Worm (Caenorhabditis elegans) whole organism, young adult: ENCODE data around the gene ttr-22.

ENCODE experiments used
- B0261.1 ChIP-seq: sonication (generic microtip); optimal IDR thresholded peaks from 2 replicates; lab custom pipeline; 2016; ENCODE audit warnings: mild to moderate bottlenecking, missing genetic modification characterization, moderate library complexity, missing compliant biosample characterization
- C06A6.2 ChIP-seq: fragments of 200-800 bp; sonication (Bioruptor generic); conservative IDR thresholded peaks from 2 replicates; pipeline ENCODE4 v1.3.6; 2022; ENCODE audit warnings: missing genetic modification characterization, missing compliant biosample characterization
- C17E4.6 ChIP-seq: fragments of 200-800 bp; sonication (Bioruptor generic); IDR thresholded peaks from 2 replicates; pipeline ENCODE4 v1.3.6; 2022; ENCODE audit warnings: missing genetic modification reagents, missing genetic modification characterization, missing compliant biosample characterization
- F23B12.7 ChIP-seq: sonication (generic microtip); optimal IDR thresholded peaks from 2 replicates; lab custom pipeline; 2017; ENCODE audit warnings: missing genetic modification characterization, mild to moderate bottlenecking, missing compliant biosample characterization, antibody characterized with exemption, moderate library complexity; ENCODE audit not compliant: insufficient read depth
- F57C9.4 ChIP-seq: sonication (generic microtip); optimal IDR thresholded peaks from 2 replicates; lab custom pipeline; 2017; ENCODE audit warnings: mild to moderate bottlenecking, missing genetic modification characterization, missing compliant biosample characterization
- K12H6.12 ChIP-seq: fragments of 200-800 bp; sonication (Bioruptor generic); optimal IDR thresholded peaks from 2 replicates; lab custom pipeline; 2018; ENCODE audit warnings: mild to moderate bottlenecking, missing genetic modification characterization, missing compliant biosample characterization
- T07F8.4 ChIP-seq: sonication (generic microtip); optimal IDR thresholded peaks from 2 replicates; lab custom pipeline; 2016; ENCODE audit warnings: mild to moderate bottlenecking, missing genetic modification characterization, moderate library complexity, missing compliant biosample characterization
- T26A5.8 ChIP-seq: sonication (generic microtip); optimal IDR thresholded peaks from 2 replicates; lab custom pipeline; 2016; ENCODE audit warnings: missing genetic modification characterization, missing compliant biosample characterization
- Y53F4B.3 ChIP-seq: fragments of 200-800 bp; sonication (Bioruptor generic); IDR thresholded peaks from 2 replicates; pipeline ENCODE4 v1.3.6; 2022; ENCODE audit warnings: missing genetic modification reagents, missing genetic modification characterization, missing compliant biosample characterization
- Y56A3A.18 ChIP-seq: fragments of 200-800 bp; sonication (Bioruptor generic); IDR thresholded peaks from 2 replicates; pipeline ENCODE4 v1.3.6; 2022; ENCODE audit warnings: missing genetic modification reagents, missing genetic modification characterization, missing compliant biosample characterization
- Y95B8A.8 ChIP-seq: fragments of 200-800 bp; sonication (Bioruptor generic); IDR thresholded peaks from 2 replicates; pipeline ENCODE4 v1.3.6; 2022; ENCODE audit warnings: missing genetic modification reagents, missing genetic modification characterization, missing compliant biosample characterization
- attf-3 ChIP-seq: fragments of 200-800 bp; sonication (Bioruptor generic); conservative IDR thresholded peaks from 2 replicates; pipeline ENCODE4 v1.3.6; 2022; ENCODE audit warnings: missing genetic modification reagents, missing genetic modification characterization, missing compliant biosample characterization
- attf-6 ChIP-seq: fragments of 200-800 bp; sonication (Bioruptor generic); IDR thresholded peaks from 2 replicates; pipeline ENCODE4 v1.3.6; 2022; ENCODE audit warnings: missing genetic modification reagents, missing genetic modification characterization, missing compliant biosample characterization
- bed-1 ChIP-seq: fragments of 200-800 bp; sonication (Bioruptor generic); IDR thresholded peaks from 2 replicates; pipeline ENCODE4 v1.3.6; 2022; ENCODE audit warnings: missing genetic modification reagents, missing genetic modification characterization, missing compliant biosample characterization
- cebp-1 ChIP-seq, 2 experiments: fragments of 200-800 bp in 1 of 2; sonication (Bioruptor generic) in 1 of 2; sonication (generic microtip) in 1 of 2; IDR thresholded peaks in 1 of 2; optimal IDR thresholded peaks in 1 of 2; 2 replicates each; pipeline versions ENCODE4 v1.3.6 to Lab custom; 2017 to 2022; ENCODE audit warnings: missing compliant biosample characterization in 2 of 2, missing genetic modification characterization in 2 of 2, mild to moderate bottlenecking in 1 of 2, missing genetic modification reagents in 1 of 2, moderate library complexity in 1 of 2
- ceh-27 ChIP-seq: fragments of 200-800 bp; sonication (Bioruptor generic); optimal IDR thresholded peaks from 2 replicates; lab custom pipeline; 2018; ENCODE audit warnings: mild to moderate bottlenecking, missing genetic modification characterization, moderate library complexity, missing compliant biosample characterization
- ceh-79 ChIP-seq: sonication (generic microtip); optimal IDR thresholded peaks from 2 replicates; lab custom pipeline; 2017; ENCODE audit warnings: mild to moderate bottlenecking, missing genetic modification characterization, missing compliant biosample characterization
- him-1 ChIP-seq: sonication (generic microtip); optimal IDR thresholded peaks from 2 replicates; lab custom pipeline; 2016; ENCODE audit warnings: missing genotype, missing genetic modification reagents, missing genetic modification characterization, missing compliant biosample characterization
- hmg-1.2 ChIP-seq: fragments of 200-800 bp; sonication (Bioruptor generic); IDR thresholded peaks from 2 replicates; pipeline ENCODE4 v1.3.6; 2022; ENCODE audit warnings: missing genetic modification reagents, missing genetic modification characterization, missing compliant biosample characterization
- hmg-20 ChIP-seq: fragments of 200-800 bp; sonication (Bioruptor generic); IDR thresholded peaks from 2 replicates; pipeline ENCODE4 v1.3.6; 2022; ENCODE audit warnings: missing genetic modification reagents, missing genetic modification characterization, missing compliant biosample characterization
- lag-1 ChIP-seq: fragments of 200-800 bp; sonication (Bioruptor generic); IDR thresholded peaks from 2 replicates; pipeline ENCODE4 v1.3.6; 2022; ENCODE audit warnings: missing genetic modification reagents, missing genetic modification characterization, missing compliant biosample characterization
- let-607 ChIP-seq, 2 experiments: fragments of 200-800 bp in 1 of 2; sonication (Bioruptor generic) in 1 of 2; sonication (generic microtip) in 1 of 2; optimal IDR thresholded peaks; 2 replicates each; lab custom pipeline; 2016 to 2018; ENCODE audit warnings: mild to moderate bottlenecking in 2 of 2, missing compliant biosample characterization in 2 of 2, missing genetic modification characterization in 2 of 2, moderate library complexity in 2 of 2, missing genotype in 1 of 2
- lin-26 ChIP-seq: fragments of 200-800 bp; sonication (Bioruptor generic); IDR thresholded peaks from 2 replicates; pipeline ENCODE4 v1.3.6; 2022; ENCODE audit warnings: missing genetic modification reagents, missing genetic modification characterization, missing compliant biosample characterization
- lin-40 ChIP-seq: sonication (generic microtip); optimal IDR thresholded peaks from 2 replicates; lab custom pipeline; 2016; ENCODE audit warnings: missing genetic modification characterization, mild to moderate bottlenecking, missing compliant biosample characterization, missing genotype, missing genetic modification reagents
- lir-1 ChIP-seq: fragments of 200-800 bp; sonication (Bioruptor generic); conservative IDR thresholded peaks from 2 replicates; pipeline ENCODE4 v1.3.6; 2022; ENCODE audit warnings: missing genetic modification reagents, missing genetic modification characterization, missing compliant biosample characterization
- nfya-1 ChIP-seq: sonication (generic microtip); optimal IDR thresholded peaks from 2 replicates; lab custom pipeline; 2017; ENCODE audit warnings: antibody characterized with exemption, missing compliant biosample characterization, missing genetic modification characterization, borderline replicate concordance; ENCODE audit not compliant: insufficient read depth
- nfyb-1 ChIP-seq: fragments of 200-800 bp; sonication (Bioruptor generic); IDR thresholded peaks from 2 replicates; pipeline ENCODE4 v1.3.6; 2022; ENCODE audit warnings: missing genetic modification reagents, missing genetic modification characterization, missing compliant biosample characterization
- nhr-80 ChIP-seq: sonication (generic microtip); optimal IDR thresholded peaks from 2 replicates; lab custom pipeline; 2016; ENCODE audit warnings: missing genetic modification characterization, missing compliant biosample characterization
- nhr-90 ChIP-seq: sonication (generic microtip); optimal IDR thresholded peaks from 2 replicates; lab custom pipeline; 2016; ENCODE audit warnings: missing genotype, mild to moderate bottlenecking, missing genetic modification characterization, missing compliant biosample characterization
- rpc-1 ChIP-seq, 2 experiments: fragments of 150-350 bp in 1 of 2; sonication (generic microtip) in 1 of 2; optimal IDR thresholded peaks; 2 replicates each; lab custom pipeline; 2014 to 2018; ENCODE audit warnings: missing biosample characterization in 1 of 2, missing genetic modification characterization in 1 of 2, missing genetic modification reagents in 1 of 2, missing genotype in 1 of 2
- unc-62 ChIP-seq: fragments of 150-350 bp; optimal IDR thresholded peaks from 2 replicates; lab custom pipeline; 2014; ENCODE audit warnings: missing biosample characterization, missing genetic modification reagents, missing genetic modification characterization
- ztf-6 ChIP-seq: fragments of 200-800 bp; sonication (Bioruptor generic); IDR thresholded peaks from 2 replicates; pipeline ENCODE4 v1.3.6; 2022; ENCODE audit warnings: missing genetic modification reagents, missing genetic modification characterization, missing compliant biosample characterization

ttr-22 gene

ce11 chrV:12234293-12235004 lies 6.8 kb upstream of the ttr-22 start, which contains the start of gene myo-3:
myo-3 (minus strand) TSS chrV:12234343.
- TF ChIP-seq C17E4.6 (GFP tag; lab: Robert Waterston, UW), result no peak
- TF ChIP-seq ceh-79, result no peak
- TF ChIP-seq lir-1 (GFP tag; lab: Robert Waterston, UW), result no peak
- no peak for TF ChIP-seq nhr-90 (tag; lab: Kevin White, UChicago)
- TF ChIP-seq C06A6.2 (GFP tag; lab: Robert Waterston, UW), result no peak
- no peak for TF ChIP-seq lag-1
- no peak for TF ChIP-seq nfyb-1 (GFP tag; lab: Robert Waterston, UW)
- no peak for TF ChIP-seq ztf-6 (GFP tag; lab: Robert Waterston, UW)
- TF ChIP-seq rpc-1 (optimal IDR thresholded peaks at IDR 0.05; lab: Kevin White, UChicago), result no peak
- TF ChIP-seq rpc-1 (tag; optimal IDR thresholded peaks at IDR 0.05; lab: Kevin White, UChicago), result no peak
- TF ChIP-seq K12H6.12 (tag; lab: Kevin White, UChicago), result no peak
- TF ChIP-seq Y53F4B.3 (GFP tag; lab: Robert Waterston, UW), result no peak
- no peak for TF ChIP-seq T07F8.4
- TF ChIP-seq him-1, result no peak
- TF ChIP-seq T26A5.8 (tag; lab: Kevin White, UChicago), result no peak
- no peak for TF ChIP-seq F57C9.4 (tag; lab: Kevin White, UChicago)
- TF ChIP-seq bed-1 (GFP tag; lab: Robert Waterston, UW), result no peak
- no peak for TF ChIP-seq hmg-1.2 (GFP tag; lab: Robert Waterston, UW)
- TF ChIP-seq hmg-20 (GFP tag; lab: Robert Waterston, UW), result no peak
- no peak for TF ChIP-seq lin-40
- no peak for TF ChIP-seq Y56A3A.18 (GFP tag; lab: Robert Waterston, UW)

- no peak for TF ChIP-seq nfya-1 (tag; lab: Kevin White, UChicago)
- TF ChIP-seq Y56A3A.18 (GFP tag; lab: Robert Waterston, UW), result no peak
- TF ChIP-seq lin-26 (GFP tag; lab: Robert Waterston, UW), result no peak
- TF ChIP-seq lin-40, result no peak
- no peak for TF ChIP-seq Y95B8A.8
- TF ChIP-seq F23B12.7 (tag; lab: Kevin White, UChicago), result no peak
Observed at ce11 chrV:12235502-12235901, 5.7 kb upstream of the ttr-22 start.

- TF ChIP-seq let-607 (tag; optimal IDR thresholded peaks at IDR 0.05; lab: Kevin White, UChicago), result peak; percentile 82 to 92
- no peak for TF ChIP-seq attf-3
- peak; percentile 31 for TF ChIP-seq ceh-27 (GFP tag; lab: Kevin White, UChicago)
- TF ChIP-seq nhr-80, result peak; percentile 76
- TF ChIP-seq attf-6 (GFP tag; lab: Robert Waterston, UW), result no peak
Observed at ce11 chrV:12244980-12245742, 3.9 kb downstream of the ttr-22 start, which contains the start of the genes T04H1.13, slfl-5 and rad-50. T04H1.13 (minus strand) TSS chrV:12245030. slfl-5 (minus strand) TSS chrV:12245044. rad-50 (plus strand) TSS chrV:12245646.

- TF ChIP-seq attf-3 (peak; percentile 90), cebp-1 (GFP tag; IDR thresholded peaks at IDR 0.05; lab: Robert Waterston, UW) (peak; percentile 77; the same call in 1 of the 2 replicates), cebp-1 (tag; optimal IDR thresholded peaks at IDR 0.05; lab: Kevin White, UChicago) (peak; percentile 94), B0261.1 (tag; lab: Kevin White, UChicago) (no peak), unc-62 (GFP tag; lab: Kevin White, UChicago) (no peak)
Observed at ce11 chrV:12245777-12246452, 4.7 kb downstream of the ttr-22 start.
